Worm (Caenorhabditis elegans) whole organism, late embryonic: ENCODE data around the gene D1014.7.

ENCODE experiments used
- F13H6.1 ChIP-seq: sonication (generic microtip); optimal IDR thresholded peaks from 2 replicates; lab custom pipeline; 2016; ENCODE audit warnings: missing genetic modification characterization, missing compliant biosample characterization
- K02D7.2 ChIP-seq: sonication (generic microtip); optimal IDR thresholded peaks from 2 replicates; lab custom pipeline; 2017; ENCODE audit warnings: mild to moderate bottlenecking, missing genetic modification characterization, missing compliant biosample characterization
- ahr-1 ChIP-seq: sonication (generic microtip); optimal IDR thresholded peaks from 2 replicates; lab custom pipeline; 2016; ENCODE audit warnings: missing genetic modification characterization, missing compliant biosample characterization
- ceh-18 ChIP-seq: sonication (generic microtip); optimal IDR thresholded peaks from 2 replicates; lab custom pipeline; 2016; ENCODE audit warnings: missing genetic modification characterization, missing compliant biosample characterization
- ceh-19 ChIP-seq: fragments of 200-800 bp; sonication (Bioruptor generic); optimal IDR thresholded peaks from 2 replicates; lab custom pipeline; 2018; ENCODE audit warnings: mild to moderate bottlenecking, missing genetic modification characterization, missing compliant biosample characterization
- ceh-2 ChIP-seq: sonication (generic microtip); optimal IDR thresholded peaks from 2 replicates; lab custom pipeline; 2016; ENCODE audit warnings: missing genotype, missing genetic modification characterization, missing compliant biosample characterization
- ceh-22 ChIP-seq: sonication (generic microtip); optimal IDR thresholded peaks from 2 replicates; lab custom pipeline; 2017; ENCODE audit warnings: missing biosample characterization, missing genetic modification characterization
- ceh-24 ChIP-seq: sonication (generic microtip); optimal IDR thresholded peaks from 2 replicates; lab custom pipeline; 2016; ENCODE audit warnings: mild to moderate bottlenecking, missing genetic modification characterization, missing compliant biosample characterization
- ceh-30 ChIP-seq: fragments of 150-350 bp; optimal IDR thresholded peaks from 2 replicates; lab custom pipeline; 2014; ENCODE audit warnings: missing biosample characterization, missing genetic modification characterization
- ceh-31 ChIP-seq: sonication (generic microtip); optimal IDR thresholded peaks from 2 replicates; lab custom pipeline; 2016; ENCODE audit warnings: missing genetic modification characterization, missing compliant biosample characterization
- ceh-34 ChIP-seq: sonication (generic microtip); optimal IDR thresholded peaks from 2 replicates; lab custom pipeline; 2016; ENCODE audit warnings: mild to moderate bottlenecking, missing genetic modification characterization, missing compliant biosample characterization
- ceh-48 ChIP-seq: sonication (generic microtip); optimal IDR thresholded peaks from 2 replicates; lab custom pipeline; 2016; ENCODE audit warnings: missing genetic modification characterization, inconsistent platforms, missing compliant biosample characterization
- ceh-9 ChIP-seq: sonication (generic microtip); optimal IDR thresholded peaks from 2 replicates; lab custom pipeline; 2016; ENCODE audit warnings: mild to moderate bottlenecking, missing genetic modification characterization, inconsistent platforms, missing compliant biosample characterization
- che-1 ChIP-seq: sonication (generic microtip); optimal IDR thresholded peaks from 2 replicates; lab custom pipeline; 2016; ENCODE audit warnings: mild to moderate bottlenecking, missing genetic modification characterization, missing compliant biosample characterization
- dmd-4 ChIP-seq: sonication (generic microtip); optimal IDR thresholded peaks from 2 replicates; lab custom pipeline; 2016; ENCODE audit warnings: borderline replicate concordance, missing genetic modification characterization, missing compliant biosample characterization
- elt-4 ChIP-seq: sonication (generic microtip); optimal IDR thresholded peaks from 2 replicates; lab custom pipeline; 2016; ENCODE audit warnings: missing genetic modification characterization, missing compliant biosample characterization
- eyg-1 ChIP-seq: sonication (generic microtip); optimal IDR thresholded peaks from 2 replicates; lab custom pipeline; 2016; ENCODE audit warnings: missing genotype, missing genetic modification characterization, missing compliant biosample characterization
- fax-1 ChIP-seq: sonication (generic microtip); optimal IDR thresholded peaks from 2 replicates; lab custom pipeline; 2016; ENCODE audit warnings: missing genotype, missing genetic modification characterization, missing compliant biosample characterization
- hlh-13 ChIP-seq: fragments of 200-800 bp; sonication (Bioruptor generic); optimal IDR thresholded peaks from 2 replicates; lab custom pipeline; 2018; ENCODE audit warnings: mild to moderate bottlenecking, missing genetic modification characterization, missing compliant biosample characterization
- hlh-30 ChIP-seq: sonication (generic microtip); optimal IDR thresholded peaks from 2 replicates; lab custom pipeline; 2017; ENCODE audit warnings: antibody characterized with exemption, missing genetic modification characterization, missing compliant biosample characterization; ENCODE audit not compliant: insufficient read depth
- hlh-6 ChIP-seq: sonication (generic microtip); optimal IDR thresholded peaks from 2 replicates; lab custom pipeline; 2016; ENCODE audit warnings: missing genotype, missing genetic modification characterization, missing compliant biosample characterization
- lin-11 ChIP-seq: fragments of 200-800 bp; sonication (Bioruptor generic); optimal IDR thresholded peaks from 2 replicates; lab custom pipeline; 2018; ENCODE audit warnings: mild to moderate bottlenecking, missing genetic modification characterization, missing compliant biosample characterization
- mec-3 ChIP-seq: sonication (generic microtip); optimal IDR thresholded peaks from 2 replicates; lab custom pipeline; 2016; ENCODE audit warnings: borderline replicate concordance, missing genetic modification characterization, missing compliant biosample characterization
- nfya-1 ChIP-seq: sonication (generic microtip); optimal IDR thresholded peaks from 2 replicates; lab custom pipeline; 2017; ENCODE audit warnings: missing genetic modification characterization, mild to moderate bottlenecking, missing compliant biosample characterization, antibody characterized with exemption, moderate library complexity
- odd-2 ChIP-seq: sonication (generic microtip); optimal IDR thresholded peaks from 2 replicates; lab custom pipeline; 2017; ENCODE audit warnings: antibody characterized with exemption, mild to moderate bottlenecking, missing genetic modification characterization, missing compliant biosample characterization
- pax-1 ChIP-seq: fragments of 150-350 bp; optimal IDR thresholded peaks from 2 replicates; lab custom pipeline; 2014; ENCODE audit warnings: missing biosample characterization, missing genetic modification characterization
- pqm-1 ChIP-seq: sonication (generic microtip); optimal IDR thresholded peaks from 2 replicates; lab custom pipeline; 2016; ENCODE audit warnings: missing genetic modification characterization, missing compliant biosample characterization
- pros-1 ChIP-seq: fragments of 150-350 bp; optimal IDR thresholded peaks from 2 replicates; lab custom pipeline; 2014; ENCODE audit warnings: missing biosample characterization, missing genetic modification reagents, missing genetic modification characterization
- ref-2 ChIP-seq: sonication (generic microtip); optimal IDR thresholded peaks from 2 replicates; lab custom pipeline; 2016; ENCODE audit warnings: missing genetic modification characterization, missing compliant biosample characterization
- sdc-2 ChIP-seq: sonication (generic microtip); optimal IDR thresholded peaks from 2 replicates; lab custom pipeline; 2016; ENCODE audit warnings: missing genotype, missing genetic modification characterization, missing compliant biosample characterization
- sox-2 ChIP-seq: fragments of 200-800 bp; sonication (Bioruptor generic); IDR thresholded peaks from 2 replicates; pipeline ENCODE4 v1.3.6; 2022; ENCODE audit warnings: missing genetic modification reagents, missing genetic modification characterization, missing compliant biosample characterization
- sox-4 ChIP-seq: sonication (generic microtip); optimal IDR thresholded peaks from 2 replicates; lab custom pipeline; 2017; ENCODE audit warnings: mild to moderate bottlenecking, missing genetic modification characterization, inconsistent platforms, missing compliant biosample characterization
- syd-9 ChIP-seq: sonication (generic microtip); optimal IDR thresholded peaks from 2 replicates; lab custom pipeline; 2016; ENCODE audit warnings: mild to moderate bottlenecking, missing genetic modification characterization, moderate library complexity, missing compliant biosample characterization
- tbx-2 ChIP-seq: sonication (generic microtip); optimal IDR thresholded peaks from 2 replicates; lab custom pipeline; 2016; ENCODE audit warnings: missing genetic modification characterization, missing compliant biosample characterization
- ttx-3 ChIP-seq: sonication (generic microtip); optimal IDR thresholded peaks from 2 replicates; lab custom pipeline; 2016; ENCODE audit warnings: missing genetic modification reagents, missing genetic modification characterization, missing compliant biosample characterization
- unc-3 ChIP-seq, 2 experiments: fragments of 200-800 bp in 1 of 2; sonication (Bioruptor generic) in 1 of 2; sonication (generic microtip) in 1 of 2; conservative IDR thresholded peaks in 1 of 2; optimal IDR thresholded peaks in 1 of 2; 2 replicates each; pipeline versions ENCODE4 v1.3.6 to Lab custom; 2016 to 2022; ENCODE audit warnings: missing compliant biosample characterization in 2 of 2, missing genetic modification characterization in 2 of 2, missing genetic modification reagents in 1 of 2
- unc-42 ChIP-seq: sonication (generic microtip); optimal IDR thresholded peaks from 2 replicates; lab custom pipeline; 2016; ENCODE audit warnings: missing genotype, missing genetic modification characterization, missing compliant biosample characterization
- unc-55 ChIP-seq: sonication (generic microtip); optimal IDR thresholded peaks from 2 replicates; lab custom pipeline; 2017; ENCODE audit warnings: missing biosample characterization, missing genetic modification reagents, missing genetic modification characterization
- zip-5 ChIP-seq: sonication (generic microtip); optimal IDR thresholded peaks from 2 replicates; lab custom pipeline; 2016; ENCODE audit warnings: missing genetic modification characterization, missing compliant biosample characterization
- ztf-16 ChIP-seq: sonication (generic microtip); optimal IDR thresholded peaks from 2 replicates; lab custom pipeline; 2017; ENCODE audit warnings: missing genetic modification characterization, missing compliant biosample characterization

D1014.7 gene

DNA sequence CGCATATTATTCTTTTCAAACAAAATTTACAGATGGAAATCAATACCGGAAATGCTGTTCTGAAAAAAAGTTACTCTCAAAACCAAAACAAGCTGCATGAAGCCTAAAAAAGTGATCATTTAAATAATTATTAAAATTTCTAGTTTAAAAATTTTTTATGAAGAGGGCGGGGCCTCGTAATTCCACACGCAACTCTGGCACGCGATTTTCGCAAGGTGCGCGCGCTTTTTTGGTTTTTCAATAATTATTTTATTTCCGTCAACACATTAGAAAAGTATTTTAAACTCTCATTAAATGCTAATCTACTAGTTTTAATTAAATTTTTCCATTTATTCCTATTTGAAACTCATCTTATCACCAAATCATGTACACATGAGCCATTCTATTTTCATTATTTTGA, 11.7 kb downstream of the D1014.7 start:
- TF ChIP-seq odd-2 (no peak), ceh-9 (tag; lab: Kevin White, UChicago) (no peak), unc-55 (GFP tag; lab: Kevin White, UChicago) (no peak), ceh-2 (no peak), ceh-30 (tag; lab: Kevin White, UChicago) (no peak), elt-4 (tag; lab: Kevin White, UChicago) (no peak), unc-42 (tag; lab: Kevin White, UChicago) (no peak), pros-1 (tag; lab: Kevin White, UChicago) (no peak), unc-3 (GFP tag; conservative IDR thresholded peaks at IDR 0.05; lab: Robert Waterston, UW) (no peak), unc-3 (tag; optimal IDR thresholded peaks at IDR 0.05; lab: Kevin White, UChicago) (no peak), sdc-2 (tag; lab: Kevin White, UChicago) (no peak), hlh-6 (tag; lab: Kevin White, UChicago) (no peak), sox-4 (tag; lab: Kevin White, UChicago) (no peak), ref-2 (tag; lab: Kevin White, UChicago) (no peak), ttx-3 (no peak), ceh-31 (tag; lab: Kevin White, UChicago) (no peak), zip-5 (tag; lab: Kevin White, UChicago) (no peak)

- TF ChIP-seq ceh-30 (tag; lab: Kevin White, UChicago) (no peak), ceh-31 (tag; lab: Kevin White, UChicago) (peak; percentile 41), K02D7.2 (no peak), unc-55 (GFP tag; lab: Kevin White, UChicago) (peak; percentile 72), zip-5 (tag; lab: Kevin White, UChicago) (no peak), ztf-16 (tag; lab: Kevin White, UChicago) (no peak), sox-4 (tag; lab: Kevin White, UChicago) (no peak), ceh-19 (no peak), unc-3 (GFP tag; conservative IDR thresholded peaks at IDR 0.05; lab: Robert Waterston, UW) (no peak), unc-3 (tag; optimal IDR thresholded peaks at IDR 0.05; lab: Kevin White, UChicago) (no peak), dmd-4 (no peak), ceh-48 (peak; percentile 48), mec-3 (tag; lab: Kevin White, UChicago) (no peak), ceh-24 (tag; lab: Kevin White, UChicago) (no peak), ahr-1 (tag; lab: Kevin White, UChicago) (no peak), F13H6.1 (no peak), nfya-1 (tag; lab: Kevin White, UChicago) (peak; percentile 26), che-1 (no peak), ceh-9 (tag; lab: Kevin White, UChicago) (no peak), pax-1 (no peak), pros-1 (tag; lab: Kevin White, UChicago) (peak; percentile 8), sox-2 (GFP tag; lab: Robert Waterston, UW) (no peak), ceh-18 (peak; percentile 9), ceh-22 (tag; lab: Kevin White, UChicago) (no peak), syd-9 (tag; lab: Kevin White, UChicago) (no peak), pqm-1 (tag; lab: Kevin White, UChicago) (no peak), ref-2 (tag; lab: Kevin White, UChicago) (no peak), hlh-30 (tag; lab: Kevin White, UChicago) (peak; percentile 77), hlh-13 (GFP tag; lab: Kevin White, UChicago) (no peak), lin-11 (tag; lab: Kevin White, UChicago) (no peak), tbx-2 (tag; lab: Kevin White, UChicago) (peak; percentile 4), ceh-34 (tag; lab: Kevin White, UChicago) (peak; percentile 21), fax-1 (tag; lab: Kevin White, UChicago) (no peak), unc-42 (tag; lab: Kevin White, UChicago) (peak; percentile 76), eyg-1 (tag; lab: Kevin White, UChicago) (no peak)
Observed at ce11 chrV:8130149-8130661, 12.1 kb downstream of the D1014.7 start, which contains the start of gene snap-1. Gene snap-1, plus strand, starts transcription at chrV:8130611.
